Comparison of ENCODE assay signal across 3 fruit fly cellular contexts in genomic region chr3R:14436459-14436858, dm6.
TF ChIP-seq lines count a peak whose summit lies in the region.

No protein-coding gene starts in this region.

- no peak for TF ChIP-seq CTCF in whole organism, embryonic (GFP tag; optimal IDR thresholded peaks at IDR 0.05; lab: Kevin White, UChicago)

TF ChIP-seq in whole organism, embryonic, 481 proteins besides CTCF, POLR2A, EP300 and RAD21 (continues in another document):
- TF ChIP-seq phol (tag; optimal IDR thresholded peaks at IDR 0.05; lab: Kevin White, UChicago) = peak; percentile 13
- no peak for TF ChIP-seq D (optimal IDR thresholded peaks at IDR 0.05; lab: Kevin White, UChicago)
- no peak for TF ChIP-seq D (GFP tag; optimal IDR thresholded peaks at IDR 0.05; lab: Kevin White, UChicago)
- no peak for TF ChIP-seq prd (optimal IDR thresholded peaks at IDR 0.05; lab: Kevin White, UChicago)
- TF ChIP-seq prd (GFP tag; IDR thresholded peaks at IDR 0.05; lab: Robert Waterston, UW) = peak; percentile 40; the same call in 1 of the 3 replicates
- TF ChIP-seq yki (optimal IDR thresholded peaks at IDR 0.05; lab: Kevin White, UChicago) = no peak
- TF ChIP-seq gsb-n (tag; optimal IDR thresholded peaks at IDR 0.05; lab: Kevin White, UChicago) = no peak
- no peak for TF ChIP-seq en (GFP tag; optimal IDR thresholded peaks at IDR 0.05; lab: Kevin White, UChicago)
- peak; percentile 57 for TF ChIP-seq dmrt99B (tag; optimal IDR thresholded peaks at IDR 0.05; lab: Kevin White, UChicago)
- no peak for TF ChIP-seq exex (tag; optimal IDR thresholded peaks at IDR 0.05; lab: Kevin White, UChicago)
- TF ChIP-seq CG8388 (GFP tag; optimal IDR thresholded peaks at IDR 0.05; lab: Kevin White, UChicago) = no peak
- TF ChIP-seq fd64A (GFP tag; optimal IDR thresholded peaks at IDR 0.05; lab: Kevin White, UChicago) = no peak
- TF ChIP-seq nau (GFP tag; optimal IDR thresholded peaks at IDR 0.05; lab: Kevin White, UChicago) = peak; percentile 12
- 0 out of 2 replicates have a peak, but pooled peaks have one; percentile 15 for TF ChIP-seq ranshi (GFP tag; IDR thresholded peaks at IDR 0.05; lab: Robert Waterston, UW)
- TF ChIP-seq hkb (optimal IDR thresholded peaks at IDR 0.05; lab: Kevin White, UChicago) = no peak
- TF ChIP-seq hkb (GFP tag; IDR thresholded peaks at IDR 0.05; lab: Robert Waterston, UW) = 0 out of 2 replicates have a peak, but pooled peaks have one; percentile 38
- peak; percentile 5 for TF ChIP-seq CG18262 (tag; optimal IDR thresholded peaks at IDR 0.05; lab: Kevin White, UChicago)
- TF ChIP-seq CG14050 (GFP tag; IDR thresholded peaks at IDR 0.05; lab: Robert Waterston, UW) = no peak
- TF ChIP-seq fu2 (GFP tag; optimal IDR thresholded peaks at IDR 0.05; lab: Kevin White, UChicago) = no peak
- peak; percentile 27 for TF ChIP-seq CG4424 (GFP tag; optimal IDR thresholded peaks at IDR 0.05; lab: Kevin White, UChicago)
- TF ChIP-seq CG17912 (GFP tag; optimal IDR thresholded peaks at IDR 0.05; lab: Kevin White, UChicago) = no peak
- TF ChIP-seq ara (GFP tag; IDR thresholded peaks at IDR 0.05; lab: Robert Waterston, UW) = 0 out of 2 replicates have a peak, but pooled peaks have one; percentile 37
- TF ChIP-seq Ptx1 (GFP tag; IDR thresholded peaks at IDR 0.05; lab: Robert Waterston, UW) = peak; percentile 50; the same call in 1 of the 2 replicates
- TF ChIP-seq chm (GFP tag; IDR thresholded peaks at IDR 0.05; lab: Robert Waterston, UW) = no peak
- TF ChIP-seq CG31441 (GFP tag; IDR thresholded peaks at IDR 0.05; lab: Robert Waterston, UW) = peak; percentile 33; the same call in 1 of the 2 replicates
- peak; percentile 16 for TF ChIP-seq bcd (GFP tag; optimal IDR thresholded peaks at IDR 0.05; lab: Kevin White, UChicago)
- no peak for TF ChIP-seq Hr39 (optimal IDR thresholded peaks at IDR 0.05; lab: Kevin White, UChicago)
- TF ChIP-seq CG34376 (GFP tag; optimal IDR thresholded peaks at IDR 0.05; lab: Kevin White, UChicago) = no peak
- TF ChIP-seq Blimp-1 (GFP tag; optimal IDR thresholded peaks at IDR 0.05; lab: Kevin White, UChicago) = peak; percentile 62
- TF ChIP-seq dysf (GFP tag; IDR thresholded peaks at IDR 0.05; lab: Robert Waterston, UW) = peak; percentile 36; the same call in 1 of the 3 replicates

TF ChIP-seq in whole organism, prepupa, 60 proteins besides CTCF, POLR2A, EP300 and RAD21:
- TF ChIP-seq Sox15 (GFP tag; optimal IDR thresholded peaks at IDR 0.05; lab: Kevin White, UChicago) (no peak), cyc (GFP tag; optimal IDR thresholded peaks at IDR 0.05; lab: Kevin White, UChicago) (no peak), Eip78C (GFP tag; lab: Kevin White, UChicago) (peak; percentile 62), Hr4 (GFP tag; optimal IDR thresholded peaks at IDR 0.05; lab: Kevin White, UChicago) (peak; percentile 51), Ets96B (tag; optimal IDR thresholded peaks at IDR 0.05; lab: Kevin White, UChicago) (peak; percentile 6), CG6163 (GFP tag; IDR thresholded peaks at IDR 0.05; lab: Robert Waterston, UW) (peak; percentile 50), eg (GFP tag; IDR thresholded peaks at IDR 0.05; lab: Robert Waterston, UW) (peak; percentile 82), CG6808 (GFP tag; optimal IDR thresholded peaks at IDR 0.05; lab: Kevin White, UChicago) (no peak), CG32006 (GFP tag; optimal IDR thresholded peaks at IDR 0.05; lab: Kevin White, UChicago) (peak; percentile 47), CG6276 (GFP tag; optimal IDR thresholded peaks at IDR 0.05; lab: Kevin White, UChicago) (peak; percentile 47), CG8119 (GFP tag; IDR thresholded peaks at IDR 0.05; lab: Robert Waterston, UW) (peak; percentile 56), Gug (GFP tag; IDR thresholded peaks at IDR 0.05; lab: Robert Waterston, UW) (peak; percentile 43; the same call in 1 of the 2 replicates), CG3919 (GFP tag; optimal IDR thresholded peaks at IDR 0.05; lab: Kevin White, UChicago) (peak; percentile 27), Hr39 (GFP tag; optimal IDR thresholded peaks at IDR 0.05; lab: Kevin White, UChicago) (no peak), ss (GFP tag; optimal IDR thresholded peaks at IDR 0.05; lab: Kevin White, UChicago) (no peak), Lpt (GFP tag; optimal IDR thresholded peaks at IDR 0.05; lab: Kevin White, UChicago) (peak; percentile 4), CG15336 (GFP tag; IDR thresholded peaks at IDR 0.05; lab: Robert Waterston, UW) (peak; percentile 75), net (GFP tag; optimal IDR thresholded peaks at IDR 0.05; lab: Kevin White, UChicago) (no peak), Eip75B (GFP tag; optimal IDR thresholded peaks at IDR 0.05; lab: Kevin White, UChicago) (peak; percentile 21), svp (GFP tag; lab: Kevin White, UChicago) (peak; percentile 61)

TF ChIP-seq in whole organism, pupa, 21 proteins besides CTCF, POLR2A, EP300 and RAD21:
- TF ChIP-seq CG10348 (GFP tag; IDR thresholded peaks at IDR 0.05; lab: Robert Waterston, UW) (no peak), CG14655 (GFP tag; optimal IDR thresholded peaks at IDR 0.05; lab: Kevin White, UChicago) (peak; percentile 24), CG12605 (GFP tag; IDR thresholded peaks at IDR 0.05; lab: Robert Waterston, UW) (peak; percentile 55), CG13204 (GFP tag; optimal IDR thresholded peaks at IDR 0.05; lab: Kevin White, UChicago) (no peak), fd96Ca (GFP tag; IDR thresholded peaks at IDR 0.05; lab: Robert Waterston, UW) (peak; percentile 63), Ets98B (GFP tag; IDR thresholded peaks at IDR 0.05; lab: Robert Waterston, UW) (peak; percentile 56; the same call in 1 of the 2 replicates), EcR (GFP tag; optimal IDR thresholded peaks at IDR 0.05; lab: Kevin White, UChicago) (no peak), Pif1A (GFP tag; optimal IDR thresholded peaks at IDR 0.05; lab: Kevin White, UChicago) (peak; percentile 5), CG4496 (GFP tag; IDR thresholded peaks at IDR 0.05; lab: Robert Waterston, UW) (peak; percentile 78), CG8301 (tag; optimal IDR thresholded peaks at IDR 0.05; lab: Kevin White, UChicago) (peak; percentile 49), Snoo (tag; optimal IDR thresholded peaks at IDR 0.05; lab: Kevin White, UChicago) (no peak), CG8159 (tag; optimal IDR thresholded peaks at IDR 0.05; lab: Kevin White, UChicago) (peak; percentile 29), CG9948 (tag; optimal IDR thresholded peaks at IDR 0.05; lab: Kevin White, UChicago) (no peak), gl (tag; optimal IDR thresholded peaks at IDR 0.05; lab: Kevin White, UChicago) (no peak), CG32121 (GFP tag; IDR thresholded peaks at IDR 0.05; lab: Robert Waterston, UW) (peak; percentile 73), CG17806 (tag; optimal IDR thresholded peaks at IDR 0.05; lab: Kevin White, UChicago) (peak; percentile 39)

Comparison
In these comparisons a context has a peak if more than half of its experiments do, and no peak if none do; other contexts are left out.
1. Of the 7 proteins assayed by ChIP-seq in both whole organism, embryonic and whole organism, prepupa: peak only in whole organism, embryonic: Blimp-1; only in whole organism, prepupa: Gug and Lpt; in both: none; in neither: 4.